Fruit fly (Drosophila melanogaster) whole organism, embryonic: ENCODE results near the gene bwa.

Experiments
- Abd-B ChIP-seq: fragments of 200-800 bp; sonication (Bioruptor generic); optimal IDR thresholded peaks from 2 replicates; lab custom pipeline; 2018; ENCODE audit warnings: missing biosample characterization, mild to moderate bottlenecking, missing genetic modification characterization, moderate library complexity
- Asciz ChIP-seq: fragments of 200-800 bp; sonication (Bioruptor generic); optimal IDR thresholded peaks from 2 replicates; lab custom pipeline; 2017; ENCODE audit warnings: missing biosample characterization, mild to moderate bottlenecking, missing genetic modification characterization, missing genetic modification reagents
- CG10959 ChIP-seq: fragments of 200-800 bp; sonication (Bioruptor generic); IDR thresholded peaks from 2 replicates; pipeline ENCODE4 v1.3.6; 2022; ENCODE audit warnings: missing biosample characterization, missing genetic modification characterization
- CG12071 ChIP-seq: fragments of 200-800 bp; sonication (Bioruptor generic); optimal IDR thresholded peaks from 3 replicates; lab custom pipeline; 2018; ENCODE audit warnings: missing biosample characterization, mild to moderate bottlenecking, missing genetic modification characterization
- CG12391 ChIP-seq: fragments of 200-800 bp; sonication (Bioruptor generic); optimal IDR thresholded peaks from 3 replicates; lab custom pipeline; 2018; ENCODE audit warnings: missing biosample characterization, mild to moderate bottlenecking, missing genetic modification characterization, moderate library complexity
- CG12942 ChIP-seq: fragments of 200-800 bp; sonication (Bioruptor generic); optimal IDR thresholded peaks from 3 replicates; lab custom pipeline; 2016; ENCODE audit warnings: missing biosample characterization, missing genetic modification characterization
- CG13624 ChIP-seq: fragments of 200-800 bp; sonication (Bioruptor generic); optimal IDR thresholded peaks from 2 replicates; lab custom pipeline; 2016; ENCODE audit warnings: missing biosample characterization, missing genetic modification characterization
- CG13775 ChIP-seq: fragments of 200-800 bp; sonication (Bioruptor generic); optimal IDR thresholded peaks from 3 replicates; lab custom pipeline; 2017; ENCODE audit warnings: missing biosample characterization, mild to moderate bottlenecking, missing genetic modification characterization
- CG15601 ChIP-seq: fragments of 200-800 bp; sonication (Bioruptor generic); optimal IDR thresholded peaks from 3 replicates; lab custom pipeline; 2019; ENCODE audit warnings: missing biosample characterization, mild to moderate bottlenecking, missing genetic modification characterization, moderate library complexity
- CG32532 ChIP-seq: fragments of 200-800 bp; sonication (Bioruptor generic); IDR thresholded peaks from 2 replicates; pipeline ENCODE4 v1.3.6; 2022; ENCODE audit warnings: missing biosample characterization, missing genetic modification characterization
- CG33213 ChIP-seq: fragments of 200-800 bp; sonication (Bioruptor generic); optimal IDR thresholded peaks from 3 replicates; lab custom pipeline; 2016; ENCODE audit warnings: missing biosample characterization, missing genetic modification characterization
- CG3847 ChIP-seq: fragments of 200-800 bp; sonication (Bioruptor generic); IDR thresholded peaks from 2 replicates; pipeline ENCODE4 v1.3.6; 2022; ENCODE audit warnings: missing biosample characterization, missing genetic modification characterization
- CG6272 ChIP-seq: fragments of 200-800 bp; sonication (Bioruptor generic); IDR thresholded peaks from 2 replicates; pipeline ENCODE4 v1.3.6; 2022; ENCODE audit warnings: missing biosample characterization, missing genetic modification characterization
- CG6654 ChIP-seq: fragments of 200-800 bp; sonication (Bioruptor generic); optimal IDR thresholded peaks from 2 replicates; lab custom pipeline; 2017; ENCODE audit warnings: missing biosample characterization, mild to moderate bottlenecking, missing genetic modification characterization
- CG6791 ChIP-seq: fragments of 200-800 bp; sonication (Bioruptor generic); IDR thresholded peaks from 3 replicates; pipeline ENCODE4 v1.3.6; 2022; ENCODE audit warnings: missing biosample characterization, missing genetic modification characterization; ENCODE audit not compliant: partially characterized antibody
- CG7987 ChIP-seq: fragments of 200-800 bp; sonication (Bioruptor generic); optimal IDR thresholded peaks from 2 replicates; lab custom pipeline; 2018; ENCODE audit warnings: missing biosample characterization, mild to moderate bottlenecking, missing genetic modification characterization, moderate library complexity
- Gug ChIP-seq: fragments of 200-800 bp; sonication (Bioruptor generic); IDR thresholded peaks from 4 replicates; pipeline ENCODE4 v1.3.6; 2022; ENCODE audit warnings: missing biosample characterization, missing genetic modification characterization
- MBD-R2 ChIP-seq: fragments of 200-800 bp; sonication (Bioruptor generic); IDR thresholded peaks from 2 replicates; pipeline ENCODE4 v1.3.6; 2022; ENCODE audit warnings: missing biosample characterization, missing genetic modification characterization
- Meics ChIP-seq: fragments of 200-800 bp; sonication (Bioruptor generic); optimal IDR thresholded peaks from 2 replicates; lab custom pipeline; 2017; ENCODE audit warnings: missing biosample characterization, mild to moderate bottlenecking, missing genetic modification characterization
- NfI ChIP-seq: fragments of 200-800 bp; sonication (Bioruptor generic); optimal IDR thresholded peaks from 3 replicates; lab custom pipeline; 2018; ENCODE audit warnings: missing biosample characterization, mild to moderate bottlenecking, missing genetic modification characterization, moderate library complexity
- Optix ChIP-seq: fragments of 200-800 bp; sonication (Bioruptor generic); IDR thresholded peaks from 3 replicates; pipeline ENCODE4 v1.3.6; 2022; ENCODE audit warnings: missing biosample characterization, missing genetic modification characterization
- Ravus ChIP-seq: fragments of 200-800 bp; sonication (Bioruptor generic); IDR thresholded peaks from 2 replicates; pipeline ENCODE4 v1.3.6; 2022; ENCODE audit warnings: missing biosample characterization, missing genetic modification characterization
- Sox100B ChIP-seq: fragments of 200-800 bp; sonication (Bioruptor generic); optimal IDR thresholded peaks from 3 replicates; lab custom pipeline; 2018; ENCODE audit warnings: missing biosample characterization, mild to moderate bottlenecking, missing genetic modification characterization
- Ssrp ChIP-seq: fragments of 200-800 bp; sonication (Bioruptor generic); optimal IDR thresholded peaks from 2 replicates; lab custom pipeline; 2018; ENCODE audit warnings: missing biosample characterization, mild to moderate bottlenecking, missing genetic modification characterization, moderate library complexity
- Trl ChIP-seq, 3 experiments: fragments of >200 bp in 2 of 3; fragments of 200-800 bp in 1 of 3; sonication (Bioruptor generic) in 1 of 3; optimal IDR thresholded peaks; 2 replicates in 1 of 3; 3 replicates in 2 of 3; lab custom pipeline; 2016 to 2017; ENCODE audit warnings: missing biosample characterization in 1 of 3, missing genetic modification characterization in 1 of 3
- ash1 ChIP-seq: fragments of 200-800 bp; sonication (Bioruptor generic); optimal IDR thresholded peaks from 2 replicates; lab custom pipeline; 2018; ENCODE audit warnings: missing biosample characterization, mild to moderate bottlenecking, missing genetic modification characterization
- bab2 ChIP-seq: fragments of 200-800 bp; sonication (Bioruptor generic); optimal IDR thresholded peaks from 2 replicates; lab custom pipeline; 2016; ENCODE audit warnings: missing biosample characterization, missing genetic modification characterization
- caup ChIP-seq: fragments of 200-800 bp; sonication (Bioruptor generic); optimal IDR thresholded peaks from 3 replicates; lab custom pipeline; 2017; ENCODE audit warnings: missing biosample characterization, mild to moderate bottlenecking, missing genetic modification characterization, moderate library complexity; ENCODE audit not compliant: severe bottlenecking
- cwo ChIP-seq: fragments of 200-800 bp; sonication (Bioruptor generic); optimal IDR thresholded peaks from 3 replicates; lab custom pipeline; 2017; ENCODE audit warnings: missing biosample characterization, missing genetic modification characterization, mild to moderate bottlenecking, moderate library complexity, missing genetic modification reagents
- da ChIP-seq: fragments of 200-800 bp; sonication (Bioruptor generic); optimal IDR thresholded peaks from 2 replicates; lab custom pipeline; 2016; ENCODE audit warnings: missing biosample characterization, missing genetic modification characterization
- dimm ChIP-seq: fragments of 200-800 bp; sonication (Bioruptor generic); IDR thresholded peaks from 2 replicates; pipeline ENCODE4 v1.3.6; 2022; ENCODE audit warnings: missing biosample characterization, missing genetic modification characterization
- dmrt99B ChIP-seq: fragments of 200-800 bp; sonication (Bioruptor generic); optimal IDR thresholded peaks from 2 replicates; lab custom pipeline; 2018; ENCODE audit warnings: missing biosample characterization, mild to moderate bottlenecking, missing genetic modification characterization, moderate library complexity
- dysf ChIP-seq: fragments of 200-800 bp; sonication (Bioruptor generic); IDR thresholded peaks from 3 replicates; pipeline ENCODE4 v1.3.6; 2022; ENCODE audit warnings: missing biosample characterization, missing genetic modification characterization
- esg ChIP-seq: fragments of 200-800 bp; sonication (Bioruptor generic); conservative IDR thresholded peaks from 2 replicates; pipeline ENCODE4 v1.3.6; 2022; ENCODE audit warnings: missing biosample characterization, missing genetic modification characterization
- fd102C ChIP-seq: fragments of 200-800 bp; sonication (Bioruptor generic); optimal IDR thresholded peaks from 2 replicates; lab custom pipeline; 2018; ENCODE audit warnings: missing biosample characterization, mild to moderate bottlenecking, missing genetic modification characterization, moderate library complexity
- fd96Cb ChIP-seq: fragments of 200-800 bp; sonication (Bioruptor generic); optimal IDR thresholded peaks from 2 replicates; lab custom pipeline; 2018; ENCODE audit warnings: missing biosample characterization, mild to moderate bottlenecking, missing genetic modification characterization, moderate library complexity
- fru ChIP-seq: fragments of >200 bp; optimal IDR thresholded peaks from 2 replicates; lab custom pipeline; 2017
- gce ChIP-seq: fragments of 200-800 bp; sonication (Bioruptor generic); IDR thresholded peaks from 3 replicates; pipeline ENCODE4 v1.3.6; 2022; ENCODE audit warnings: missing biosample characterization, missing genetic modification characterization
- gsb ChIP-seq: fragments of 200-800 bp; sonication (Bioruptor generic); IDR thresholded peaks from 2 replicates; pipeline ENCODE4 v1.3.6; 2022; ENCODE audit warnings: missing biosample characterization, missing genetic modification characterization
- hkb ChIP-seq, 2 experiments: fragments of 200-800 bp in 1 of 2; fragments of >200 bp in 1 of 2; sonication (Bioruptor generic) in 1 of 2; IDR thresholded peaks in 1 of 2; optimal IDR thresholded peaks in 1 of 2; 2 replicates each; pipeline versions ENCODE4 v1.3.6 to Lab custom; 2017 to 2022; ENCODE audit warnings: missing biosample characterization in 1 of 2, missing genetic modification characterization in 1 of 2
- jigr1 ChIP-seq: fragments of 200-800 bp; sonication (Bioruptor generic); IDR thresholded peaks from 3 replicates; pipeline ENCODE4 v1.3.6; 2022; ENCODE audit warnings: missing biosample characterization, missing genetic modification characterization
- mld ChIP-seq: fragments of 200-800 bp; sonication (Bioruptor generic); IDR thresholded peaks from 3 replicates; pipeline ENCODE4 v1.3.6; 2022; ENCODE audit warnings: missing biosample characterization, missing genetic modification characterization; ENCODE audit not compliant: partially characterized antibody
- odd ChIP-seq: fragments of 200-800 bp; sonication (Bioruptor generic); optimal IDR thresholded peaks from 2 replicates; lab custom pipeline; 2017; ENCODE audit warnings: missing biosample characterization, mild to moderate bottlenecking, missing genetic modification characterization
- phol ChIP-seq: fragments of 200-800 bp; sonication (Bioruptor generic); optimal IDR thresholded peaks from 3 replicates; lab custom pipeline; 2018; ENCODE audit warnings: missing biosample characterization, mild to moderate bottlenecking, missing genetic modification characterization, moderate library complexity
- sim ChIP-seq: fragments of 200-800 bp; sonication (Bioruptor generic); IDR thresholded peaks from 2 replicates; pipeline ENCODE4 v1.3.6; 2022; ENCODE audit warnings: missing biosample characterization, missing genetic modification characterization
- sisA ChIP-seq: fragments of 200-800 bp; sonication (Bioruptor generic); IDR thresholded peaks from 2 replicates; pipeline ENCODE4 v1.3.6; 2022; ENCODE audit warnings: missing biosample characterization, missing genetic modification characterization
- sob ChIP-seq: fragments of 200-800 bp; sonication (Bioruptor generic); IDR thresholded peaks from 2 replicates; pipeline ENCODE4 v1.3.6; 2022; ENCODE audit warnings: missing biosample characterization, missing genetic modification characterization
- ssp ChIP-seq: fragments of 200-800 bp; sonication (Bioruptor generic); IDR thresholded peaks from 2 replicates; pipeline ENCODE4 v1.3.6; 2022; ENCODE audit warnings: missing biosample characterization, missing genetic modification characterization
- unc-4 ChIP-seq: fragments of 200-800 bp; sonication (Bioruptor generic); IDR thresholded peaks from 2 replicates; pipeline ENCODE4 v1.3.6; 2022; ENCODE audit warnings: missing biosample characterization, missing genetic modification characterization; ENCODE audit not compliant: partially characterized antibody
- vfl ChIP-seq: fragments of 200-800 bp; sonication (Bioruptor generic); optimal IDR thresholded peaks from 2 replicates; lab custom pipeline; 2016; ENCODE audit warnings: missing biosample characterization, missing genetic modification characterization

Gene bwa

DNA sequence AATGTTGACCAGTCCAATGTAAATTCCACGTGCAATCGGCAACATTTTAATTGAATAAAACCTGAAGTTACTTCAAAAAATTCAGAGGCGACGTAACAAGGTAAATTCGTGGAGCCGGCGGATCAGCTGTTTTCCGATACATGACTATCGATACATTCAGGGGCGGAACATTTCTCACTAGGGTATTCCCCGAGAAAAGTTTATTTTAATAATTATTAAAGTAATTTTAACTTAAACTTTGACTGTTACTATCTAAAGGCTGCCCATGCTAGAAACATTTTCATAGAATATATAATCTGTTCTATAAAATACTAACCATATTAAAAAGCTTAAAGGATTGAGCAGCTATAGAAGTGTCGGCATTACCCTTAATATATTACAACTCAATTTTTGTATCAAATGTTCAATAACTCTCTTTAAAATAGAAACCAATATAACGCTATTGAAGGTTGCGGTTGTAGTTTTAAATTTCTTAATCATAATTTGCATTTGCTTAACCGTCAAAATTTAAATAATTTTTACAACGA is 31.0 kb downstream of the bwa start, which contains the start of the genes mRpS18B and Kua (continued):
- TF ChIP-seq CG32532 (GFP tag; lab: Robert Waterston, UW) (peak; percentile 63), cwo (GFP tag; lab: Kevin White, UChicago) (no peak), CG13775 (GFP tag; lab: Kevin White, UChicago) (peak; percentile 59), MBD-R2 (GFP tag; lab: Robert Waterston, UW) (peak; percentile 88), fru (no peak), CG3847 (peak; percentile 71), Ssrp (tag; lab: Kevin White, UChicago) (peak; percentile 52), da (GFP tag; lab: Kevin White, UChicago) (no peak), Asciz (GFP tag; lab: Kevin White, UChicago) (no peak), Optix (no peak), CG7987 (GFP tag; lab: Kevin White, UChicago) (no peak), bab2 (GFP tag; lab: Kevin White, UChicago) (no peak), sim (GFP tag; lab: Robert Waterston, UW) (no peak), ash1 (no peak), caup (GFP tag; lab: Kevin White, UChicago) (peak; percentile 28), jigr1 (GFP tag; lab: Robert Waterston, UW) (no peak), dysf (GFP tag; lab: Robert Waterston, UW) (peak; percentile 57; the same call in 2 of the 3 replicates), CG13624 (GFP tag; lab: Kevin White, UChicago) (peak; percentile 26), CG6791 (no peak), unc-4 (GFP tag; lab: Robert Waterston, UW) (peak; percentile 58), hkb (optimal IDR thresholded peaks at IDR 0.05; lab: Kevin White, UChicago) (no peak), hkb (GFP tag; IDR thresholded peaks at IDR 0.05; lab: Robert Waterston, UW) (peak; percentile 53), NfI (peak; percentile 62), dimm (GFP tag; lab: Robert Waterston, UW) (no peak), esg (GFP tag; lab: Robert Waterston, UW) (0 out of 2 replicates have a peak, but pooled peaks have one; percentile 15), ssp (GFP tag; lab: Robert Waterston, UW) (peak; percentile 60), Meics (GFP tag; lab: Kevin White, UChicago) (peak; percentile 54), CG6272 (GFP tag; lab: Robert Waterston, UW) (peak; percentile 43; the same call in 1 of the 2 replicates), CG15601 (tag; lab: Kevin White, UChicago) (peak; percentile 49), fd102C (no peak), gsb (GFP tag; lab: Robert Waterston, UW) (no peak), CG10959 (GFP tag; lab: Robert Waterston, UW) (no peak), fd96Cb (tag; lab: Kevin White, UChicago) (peak; percentile 51), CG12391 (tag; lab: Kevin White, UChicago) (peak; percentile 70), Ravus (GFP tag; lab: Robert Waterston, UW) (no peak), gce (GFP tag; lab: Robert Waterston, UW) (no peak), CG6654 (GFP tag; lab: Kevin White, UChicago) (peak; percentile 17), CG12942 (peak; percentile 59), CG33213 (GFP tag; lab: Kevin White, UChicago) (peak; percentile 13), Sox100B (GFP tag; lab: Kevin White, UChicago) (peak; percentile 62), odd (GFP tag; lab: Kevin White, UChicago) (no peak), Gug (no peak; the same call in 3 of the 4 replicates), dmrt99B (tag; lab: Kevin White, UChicago) (peak; percentile 62), sisA (GFP tag; lab: Robert Waterston, UW) (peak; percentile 64; the same call in 1 of the 2 replicates), phol (tag; lab: Kevin White, UChicago) (peak; percentile 50), Trl (optimal IDR thresholded peaks at IDR 0.05; lab: Kevin White, UChicago) (no peak), Trl (GFP tag; optimal IDR thresholded peaks at IDR 0.05; lab: Kevin White, UChicago) (no peak), mld (GFP tag; lab: Robert Waterston, UW) (no peak), CG12071 (no peak), sob (peak; percentile 71), Abd-B (GFP tag; lab: Kevin White, UChicago) (peak; percentile 32), vfl (GFP tag; lab: Kevin White, UChicago) (no peak)
